Fruit fly (Drosophila melanogaster) whole organism, embryonic: ENCODE data around the gene CG17637.

ENCODE experiments used
- CG11456 ChIP-seq: fragments of 200-800 bp; sonication (Bioruptor generic); IDR thresholded peaks from 3 replicates; pipeline ENCODE4 v1.3.6; 2022; ENCODE audit warnings: missing biosample characterization, missing genetic modification characterization
- CG12659 ChIP-seq: fragments of 200-800 bp; sonication (Bioruptor generic); optimal IDR thresholded peaks from 3 replicates; lab custom pipeline; 2017; ENCODE audit warnings: mild to moderate bottlenecking, missing biosample characterization, missing genetic modification reagents, missing genetic modification characterization
- CG13123 ChIP-seq: fragments of 200-800 bp; sonication (Bioruptor generic); optimal IDR thresholded peaks from 2 replicates; lab custom pipeline; 2016; ENCODE audit warnings: missing biosample characterization, missing genetic modification characterization
- CG13424 ChIP-seq: fragments of 200-800 bp; sonication (Bioruptor generic); optimal IDR thresholded peaks from 2 replicates; lab custom pipeline; 2019; ENCODE audit warnings: missing biosample characterization, mild to moderate bottlenecking, missing genetic modification characterization, moderate library complexity
- CG17612 ChIP-seq: fragments of 200-800 bp; sonication (Bioruptor generic); IDR thresholded peaks from 2 replicates; pipeline ENCODE4 v1.3.6; 2022; ENCODE audit warnings: missing biosample characterization, missing genetic modification characterization
- CG17802 ChIP-seq: fragments of 200-800 bp; sonication (Bioruptor generic); optimal IDR thresholded peaks from 2 replicates; lab custom pipeline; 2018; ENCODE audit warnings: missing biosample characterization, mild to moderate bottlenecking, missing genetic modification characterization, moderate library complexity
- CG2712 ChIP-seq: fragments of 200-800 bp; optimal IDR thresholded peaks from 3 replicates; lab custom pipeline; 2019; ENCODE audit warnings: missing biosample characterization, mild to moderate bottlenecking, missing genetic modification characterization, moderate library complexity
- CG3163 ChIP-seq: fragments of 200-800 bp; sonication (Bioruptor generic); optimal IDR thresholded peaks from 3 replicates; lab custom pipeline; 2016; ENCODE audit warnings: missing biosample characterization, missing genetic modification characterization
- CG34422 ChIP-seq: fragments of 200-800 bp; sonication (Bioruptor generic); IDR thresholded peaks from 3 replicates; pipeline ENCODE4 v1.3.6; 2022; ENCODE audit warnings: missing biosample characterization, missing genetic modification characterization
- CG4282 ChIP-seq: fragments of 200-800 bp; sonication (Bioruptor generic); optimal IDR thresholded peaks from 2 replicates; lab custom pipeline; 2016; ENCODE audit warnings: missing biosample characterization, missing genetic modification characterization
- CG4328 ChIP-seq: fragments of 200-800 bp; sonication (Bioruptor generic); optimal IDR thresholded peaks from 3 replicates; lab custom pipeline; 2017; ENCODE audit warnings: missing biosample characterization, missing genetic modification reagents, missing genetic modification characterization
- CG43689 ChIP-seq: fragments of 200-800 bp; sonication (Bioruptor generic); IDR thresholded peaks from 2 replicates; pipeline ENCODE4 v1.3.6; 2022; ENCODE audit warnings: missing biosample characterization, missing genetic modification characterization
- CG7357 ChIP-seq: fragments of 200-800 bp; sonication (Bioruptor generic); IDR thresholded peaks from 3 replicates; pipeline ENCODE4 v1.3.6; 2022; ENCODE audit warnings: missing biosample characterization, missing genetic modification characterization
- CG7556 ChIP-seq: fragments of 200-800 bp; sonication (Bioruptor generic); optimal IDR thresholded peaks from 2 replicates; lab custom pipeline; 2017; ENCODE audit warnings: missing biosample characterization, mild to moderate bottlenecking, missing genetic modification characterization
- CG7987 ChIP-seq: fragments of 200-800 bp; sonication (Bioruptor generic); optimal IDR thresholded peaks from 2 replicates; lab custom pipeline; 2018; ENCODE audit warnings: missing biosample characterization, mild to moderate bottlenecking, missing genetic modification characterization, moderate library complexity
- CG8924 ChIP-seq: fragments of 200-800 bp; optimal IDR thresholded peaks from 3 replicates; lab custom pipeline; 2019; ENCODE audit warnings: missing biosample characterization, mild to moderate bottlenecking, missing genetic modification characterization, moderate library complexity
- CG9817 ChIP-seq: fragments of 200-800 bp; sonication (Bioruptor generic); optimal IDR thresholded peaks from 2 replicates; lab custom pipeline; 2018; ENCODE audit warnings: missing biosample characterization, mild to moderate bottlenecking, missing genetic modification characterization, moderate library complexity
- CHES-1-like ChIP-seq: fragments of 200-800 bp; sonication (Bioruptor generic); optimal IDR thresholded peaks from 2 replicates; lab custom pipeline; 2016; ENCODE audit warnings: missing biosample characterization, missing genetic modification characterization
- Dbx ChIP-seq: fragments of 200-800 bp; sonication (Bioruptor generic); IDR thresholded peaks from 3 replicates; pipeline ENCODE4 v1.3.6; 2022; ENCODE audit warnings: missing biosample characterization, missing genetic modification characterization
- Dip2 ChIP-seq: fragments of 200-800 bp; sonication (Bioruptor generic); IDR thresholded peaks from 2 replicates; pipeline ENCODE4 v1.3.6; 2022; ENCODE audit warnings: missing biosample characterization, missing genetic modification characterization
- E2f2 ChIP-seq: fragments of 200-800 bp; sonication (Bioruptor generic); IDR thresholded peaks from 2 replicates; pipeline ENCODE4 v1.3.6; 2022; ENCODE audit warnings: missing biosample characterization, missing genetic modification characterization
- Fer1 ChIP-seq: fragments of 200-800 bp; sonication (Bioruptor generic); optimal IDR thresholded peaks from 2 replicates; lab custom pipeline; 2017; ENCODE audit warnings: missing biosample characterization, mild to moderate bottlenecking, missing genetic modification characterization
- HHEX ChIP-seq: fragments of 200-800 bp; sonication (Bioruptor generic); optimal IDR thresholded peaks from 3 replicates; lab custom pipeline; 2017; ENCODE audit warnings: missing biosample characterization, mild to moderate bottlenecking, missing genetic modification characterization, missing genetic modification reagents
- HmgD ChIP-seq: fragments of 200-800 bp; sonication (Bioruptor generic); optimal IDR thresholded peaks from 3 replicates; lab custom pipeline; 2016; ENCODE audit warnings: missing biosample characterization, missing genetic modification characterization
- NC2α ChIP-seq: fragments of 200-800 bp; sonication (Bioruptor generic); optimal IDR thresholded peaks from 2 replicates; lab custom pipeline; 2016; ENCODE audit warnings: missing biosample characterization, missing genetic modification characterization
- NK7.1 ChIP-seq: fragments of 200-800 bp; sonication (Bioruptor generic); optimal IDR thresholded peaks from 3 replicates; lab custom pipeline; 2016; ENCODE audit warnings: missing biosample characterization, missing genetic modification characterization
- Oaz ChIP-seq: fragments of 200-800 bp; sonication (Bioruptor generic); IDR thresholded peaks from 2 replicates; pipeline ENCODE4 v1.3.6; 2022; ENCODE audit warnings: missing biosample characterization, missing genetic modification characterization
- Poxn ChIP-seq: fragments of 200-800 bp; sonication (Bioruptor generic); IDR thresholded peaks from 2 replicates; pipeline ENCODE4 v1.3.6; 2022; ENCODE audit warnings: missing biosample characterization, missing genetic modification characterization
- Ravus ChIP-seq: fragments of 200-800 bp; sonication (Bioruptor generic); IDR thresholded peaks from 2 replicates; pipeline ENCODE4 v1.3.6; 2022; ENCODE audit warnings: missing biosample characterization, missing genetic modification characterization
- Scr ChIP-seq: fragments of 200-800 bp; sonication (Bioruptor generic); IDR thresholded peaks from 2 replicates; pipeline ENCODE4 v1.3.6; 2022; ENCODE audit warnings: missing biosample characterization, missing genetic modification characterization; ENCODE audit not compliant: partially characterized antibody
- Sox100B ChIP-seq: fragments of 200-800 bp; sonication (Bioruptor generic); optimal IDR thresholded peaks from 3 replicates; lab custom pipeline; 2018; ENCODE audit warnings: missing biosample characterization, mild to moderate bottlenecking, missing genetic modification characterization
- TFAM ChIP-seq: fragments of 200-800 bp; sonication (Bioruptor generic); optimal IDR thresholded peaks from 2 replicates; lab custom pipeline; 2017; ENCODE audit warnings: missing biosample characterization, missing genetic modification characterization, inconsistent platforms
- ab ChIP-seq: fragments of 200-800 bp; sonication (Bioruptor generic); optimal IDR thresholded peaks from 2 replicates; lab custom pipeline; 2016; ENCODE audit warnings: missing biosample characterization, missing genetic modification characterization
- btn ChIP-seq: fragments of 200-800 bp; sonication (Bioruptor generic); optimal IDR thresholded peaks from 2 replicates; lab custom pipeline; 2016; ENCODE audit warnings: missing biosample characterization, missing genetic modification characterization
- croc ChIP-seq: fragments of 200-800 bp; sonication (Bioruptor generic); conservative IDR thresholded peaks from 3 replicates; pipeline ENCODE4 v1.3.6; 2022; ENCODE audit warnings: missing biosample characterization, missing genetic modification characterization
- danr ChIP-seq: fragments of 200-800 bp; sonication (Bioruptor generic); IDR thresholded peaks from 2 replicates; pipeline ENCODE4 v1.3.6; 2022; ENCODE audit warnings: missing biosample characterization, missing genetic modification characterization
- dimm ChIP-seq: fragments of 200-800 bp; sonication (Bioruptor generic); IDR thresholded peaks from 2 replicates; pipeline ENCODE4 v1.3.6; 2022; ENCODE audit warnings: missing biosample characterization, missing genetic modification characterization
- gcm ChIP-seq: fragments of 200-800 bp; sonication (Bioruptor generic); optimal IDR thresholded peaks from 2 replicates; lab custom pipeline; 2019; ENCODE audit warnings: missing biosample characterization, mild to moderate bottlenecking, missing genetic modification characterization, moderate library complexity
- jigr1 ChIP-seq: fragments of 200-800 bp; sonication (Bioruptor generic); IDR thresholded peaks from 3 replicates; pipeline ENCODE4 v1.3.6; 2022; ENCODE audit warnings: missing biosample characterization, missing genetic modification characterization
- klu ChIP-seq: fragments of 200-800 bp; sonication (Bioruptor generic); IDR thresholded peaks from 2 replicates; pipeline ENCODE4 v1.3.6; 2022; ENCODE audit warnings: missing biosample characterization, missing genetic modification characterization
- kni ChIP-seq: fragments of 200-800 bp; sonication (Bioruptor generic); optimal IDR thresholded peaks from 3 replicates; lab custom pipeline; 2017; ENCODE audit warnings: mild to moderate bottlenecking, missing biosample characterization, missing genetic modification reagents, missing genetic modification characterization
- nerfin-1 ChIP-seq: fragments of 200-800 bp; sonication (Bioruptor generic); optimal IDR thresholded peaks from 3 replicates; lab custom pipeline; 2019; ENCODE audit warnings: missing biosample characterization, mild to moderate bottlenecking, missing genetic modification characterization, moderate library complexity
- pan ChIP-seq, 4 experiments: fragments of >200 bp in 3 of 4; fragments of 200-800 bp in 1 of 4; sonication (Bioruptor generic) in 1 of 4; optimal IDR thresholded peaks in 3 of 4; IDR thresholded peaks in 1 of 4; 2 replicates each; pipeline versions ENCODE4 v1.3.6 to Lab custom; 2017 to 2022; ENCODE audit warnings: missing biosample characterization in 2 of 4, missing genetic modification characterization in 2 of 4, mixed read lengths in 1 of 4
- peb ChIP-seq: fragments of 200-800 bp; sonication (Bioruptor generic); IDR thresholded peaks from 2 replicates; pipeline ENCODE4 v1.3.6; 2022; ENCODE audit warnings: missing biosample characterization, missing genetic modification characterization
- rib ChIP-seq: fragments of 200-800 bp; sonication (Bioruptor generic); IDR thresholded peaks from 2 replicates; pipeline ENCODE4 v1.3.6; 2022; ENCODE audit warnings: missing biosample characterization, missing genetic modification characterization
- sqz ChIP-seq: fragments of 200-800 bp; sonication (Bioruptor generic); optimal IDR thresholded peaks from 3 replicates; lab custom pipeline; 2018; ENCODE audit warnings: missing biosample characterization, mild to moderate bottlenecking, missing genetic modification characterization
- ssp ChIP-seq: fragments of 200-800 bp; sonication (Bioruptor generic); IDR thresholded peaks from 2 replicates; pipeline ENCODE4 v1.3.6; 2022; ENCODE audit warnings: missing biosample characterization, missing genetic modification characterization
- unpg ChIP-seq: fragments of 200-800 bp; sonication (Bioruptor generic); optimal IDR thresholded peaks from 3 replicates; lab custom pipeline; 2018; ENCODE audit warnings: missing biosample characterization, mild to moderate bottlenecking, missing genetic modification characterization, moderate library complexity
- zfh2 ChIP-seq: fragments of 200-800 bp; sonication (Bioruptor generic); optimal IDR thresholded peaks from 2 replicates; lab custom pipeline; 2016; ENCODE audit warnings: missing biosample characterization, missing genetic modification characterization

CG17637 gene

dm6 chr3L:20517897-20518804 is 14.2 kb downstream of the CG17637 start (continued):
- TF ChIP-seq pan (optimal IDR thresholded peaks at IDR 0.05; lab: Kevin White, UChicago) (no peak), pan (GFP tag; optimal IDR thresholded peaks at IDR 0.05 in 1 of 2, IDR thresholded peaks at IDR 0.05 in 1 of 2) (peak in 1 of 2 experiments; percentile 62), E2f2 (0 out of 2 replicates have a peak, but pooled peaks have one; percentile 33), croc (GFP tag; lab: Robert Waterston, UW) (no peak), dimm (no peak), Sox100B (GFP tag; lab: Kevin White, UChicago) (peak; percentile 10), sqz (GFP tag; lab: Kevin White, UChicago) (no peak), ssp (GFP tag; lab: Robert Waterston, UW) (no peak), CG7556 (GFP tag; lab: Kevin White, UChicago) (peak; percentile 45), danr (GFP tag; lab: Robert Waterston, UW) (no peak), jigr1 (GFP tag; lab: Robert Waterston, UW) (no peak), Oaz (GFP tag; lab: Robert Waterston, UW) (no peak), Dip2 (GFP tag; lab: Robert Waterston, UW) (no peak), btn (GFP tag; lab: Kevin White, UChicago) (no peak), HHEX (GFP tag; lab: Kevin White, UChicago) (peak; percentile 39), rib (no peak), CG2712 (tag; lab: Kevin White, UChicago) (peak; percentile 33), CG13424 (tag; lab: Kevin White, UChicago) (peak; percentile 8), klu (GFP tag; lab: Robert Waterston, UW) (no peak), CG4328 (no peak), Poxn (GFP tag; lab: Robert Waterston, UW) (no peak), nerfin-1 (tag; lab: Kevin White, UChicago) (no peak), Dbx (GFP tag; lab: Robert Waterston, UW) (peak; percentile 15; the same call in 1 of the 3 replicates), zfh2 (peak; percentile 5), CG13123 (GFP tag; lab: Kevin White, UChicago) (no peak), CG7987 (GFP tag; lab: Kevin White, UChicago) (no peak), peb (GFP tag; lab: Robert Waterston, UW) (no peak), HmgD (GFP tag; lab: Kevin White, UChicago) (no peak), unpg (peak; percentile 55), CG17802 (no peak), CG11456 (no peak), NC2α (GFP tag; lab: Kevin White, UChicago) (no peak), CG34422 (GFP tag; lab: Robert Waterston, UW) (peak; percentile 50; the same call in 1 of the 3 replicates), CG8924 (tag; lab: Kevin White, UChicago) (no peak), kni (GFP tag; lab: Kevin White, UChicago) (no peak), CG7357 (GFP tag; lab: Robert Waterston, UW) (no peak), CG3163 (GFP tag; lab: Kevin White, UChicago) (peak; percentile 75), CG17612 (GFP tag; lab: Robert Waterston, UW) (no peak), TFAM (no peak), gcm (GFP tag; lab: Kevin White, UChicago) (no peak), CG9817 (tag; lab: Kevin White, UChicago) (no peak), CG12659 (peak; percentile 13), Ravus (peak; percentile 22; the same call in 1 of the 2 replicates), NK7.1 (peak; percentile 22), ab (GFP tag; lab: Kevin White, UChicago) (no peak), CHES-1-like (GFP tag; lab: Kevin White, UChicago) (no peak), CG43689 (GFP tag; lab: Robert Waterston, UW) (no peak), Fer1 (no peak), CG4282 (GFP tag; lab: Kevin White, UChicago) (no peak), Scr (GFP tag; lab: Robert Waterston, UW) (no peak)
